Worm (Caenorhabditis elegans) whole organism, L2 larva: Measurements from ENCODE around the gene gst-17.

Experiments used
- C34F6.9 ChIP-seq: fragments of 150-350 bp; optimal IDR thresholded peaks from 2 replicates; lab custom pipeline; 2014; ENCODE audit warnings: missing biosample characterization, missing genetic modification characterization
- F13H6.1 ChIP-seq: sonication (generic microtip); optimal IDR thresholded peaks from 2 replicates; lab custom pipeline; 2016; ENCODE audit warnings: missing genetic modification characterization, missing compliant biosample characterization
- R02D3.7 ChIP-seq: fragments of 150-350 bp; optimal IDR thresholded peaks from 2 replicates; lab custom pipeline; 2014; ENCODE audit warnings: missing biosample characterization, missing genetic modification characterization
- Y55F3AM.14 ChIP-seq: fragments of 200-800 bp; sonication (Bioruptor generic); optimal IDR thresholded peaks from 2 replicates; lab custom pipeline; 2018; ENCODE audit warnings: mild to moderate bottlenecking, missing genetic modification characterization, missing compliant biosample characterization
- ZK546.5 ChIP-seq: sonication (generic microtip); optimal IDR thresholded peaks from 2 replicates; lab custom pipeline; 2017; ENCODE audit warnings: missing biosample characterization, missing genetic modification characterization
- aly-2 ChIP-seq: fragments of 150-350 bp; optimal IDR thresholded peaks from 2 replicates; lab custom pipeline; 2014; ENCODE audit warnings: missing biosample characterization, missing genetic modification characterization
- ama-1 ChIP-seq: fragments of 150-350 bp; optimal IDR thresholded peaks from 2 replicates; lab custom pipeline; 2018; ENCODE audit warnings: inconsistent platforms
- blmp-1 ChIP-seq: sonication (generic microtip); optimal IDR thresholded peaks from 2 replicates; lab custom pipeline; 2017; ENCODE audit warnings: missing genetic modification characterization, mild to moderate bottlenecking, missing compliant biosample characterization, antibody characterized with exemption, moderate library complexity; ENCODE audit not compliant: insufficient read depth
- ceh-16 ChIP-seq: fragments of 150-350 bp; optimal IDR thresholded peaks from 2 replicates; lab custom pipeline; 2014; ENCODE audit warnings: missing biosample characterization, missing genetic modification characterization
- crh-2 ChIP-seq: sonication (generic microtip); optimal IDR thresholded peaks from 2 replicates; lab custom pipeline; 2017; ENCODE audit warnings: missing biosample characterization, missing genetic modification characterization
- dmd-4 ChIP-seq: sonication (generic microtip); optimal IDR thresholded peaks from 2 replicates; lab custom pipeline; 2017; ENCODE audit warnings: missing biosample characterization, missing genetic modification characterization
- egl-27 ChIP-seq: sonication (generic microtip); optimal IDR thresholded peaks from 3 replicates; lab custom pipeline; 2017; ENCODE audit warnings: missing biosample characterization, missing genetic modification reagents, missing genetic modification characterization
- elt-1 ChIP-seq: fragments of 150-350 bp; optimal IDR thresholded peaks from 2 replicates; lab custom pipeline; 2014; ENCODE audit warnings: missing biosample characterization, missing genetic modification characterization
- elt-3 ChIP-seq: sonication (generic microtip); optimal IDR thresholded peaks from 2 replicates; lab custom pipeline; 2017; ENCODE audit warnings: missing biosample characterization, missing genetic modification characterization
- fos-1 ChIP-seq: fragments of 150-350 bp; optimal IDR thresholded peaks from 2 replicates; lab custom pipeline; 2014; ENCODE audit warnings: missing biosample characterization, missing genetic modification characterization
- gmeb-1 ChIP-seq: fragments of 150-350 bp; optimal IDR thresholded peaks from 2 replicates; lab custom pipeline; 2014; ENCODE audit warnings: missing biosample characterization, missing genetic modification characterization
- lin-11 ChIP-seq: fragments of 150-350 bp; sonication (generic microtip); optimal IDR thresholded peaks from 2 replicates; lab custom pipeline; 2014; ENCODE audit warnings: missing biosample characterization, missing genetic modification characterization, inconsistent platforms, mixed read lengths
- lin-13 ChIP-seq: fragments of 150-350 bp; optimal IDR thresholded peaks from 2 replicates; lab custom pipeline; 2014; ENCODE audit warnings: missing biosample characterization, missing genetic modification reagents, missing genetic modification characterization
- lin-39 ChIP-seq: fragments of 150-350 bp; optimal IDR thresholded peaks from 2 replicates; lab custom pipeline; 2014; ENCODE audit warnings: missing biosample characterization, missing genetic modification reagents, missing genetic modification characterization
- lsy-2 ChIP-seq, 2 experiments: fragments of 150-350 bp in 1 of 2; sonication (generic microtip) in 1 of 2; optimal IDR thresholded peaks; 2 replicates each; lab custom pipeline; 2014 to 2017; ENCODE audit warnings: missing biosample characterization in 2 of 2, missing genetic modification characterization in 2 of 2
- mab-5 ChIP-seq: fragments of 150-350 bp; optimal IDR thresholded peaks from 2 replicates; lab custom pipeline; 2014; ENCODE audit warnings: missing biosample characterization, missing genetic modification characterization
- mbf-1 ChIP-seq: sonication (generic microtip); optimal IDR thresholded peaks from 2 replicates; lab custom pipeline; 2017; ENCODE audit warnings: missing biosample characterization, missing genetic modification characterization
- mdl-1 ChIP-seq, 2 experiments: fragments of 150-350 bp in 1 of 2; sonication (generic microtip) in 1 of 2; optimal IDR thresholded peaks; 2 replicates each; lab custom pipeline; 2017; ENCODE audit warnings: missing biosample characterization in 2 of 2, missing genetic modification characterization in 2 of 2
- nhr-11 ChIP-seq: fragments of 150-350 bp; optimal IDR thresholded peaks from 2 replicates; lab custom pipeline; 2014; ENCODE audit warnings: missing biosample characterization, missing genetic modification characterization
- nhr-129 ChIP-seq: fragments of 150-350 bp; optimal IDR thresholded peaks from 2 replicates; lab custom pipeline; 2014; ENCODE audit warnings: missing biosample characterization, missing genetic modification characterization
- nhr-21 ChIP-seq: fragments of 150-350 bp; optimal IDR thresholded peaks from 2 replicates; lab custom pipeline; 2014; ENCODE audit warnings: missing biosample characterization, missing genetic modification characterization
- nhr-25 ChIP-seq: fragments of 150-350 bp; sonication (generic microtip); optimal IDR thresholded peaks from 3 replicates; lab custom pipeline; 2014; ENCODE audit warnings: missing biosample characterization, missing genetic modification characterization
- nhr-6 ChIP-seq: fragments of 150-350 bp; optimal IDR thresholded peaks from 2 replicates; lab custom pipeline; 2014; ENCODE audit warnings: missing biosample characterization, missing genetic modification characterization
- peb-1 ChIP-seq: fragments of 150-350 bp; optimal IDR thresholded peaks from 2 replicates; lab custom pipeline; 2014; ENCODE audit warnings: missing biosample characterization, missing genetic modification characterization
- skn-1 ChIP-seq: sonication (generic microtip); optimal IDR thresholded peaks from 2 replicates; lab custom pipeline; 2017; ENCODE audit warnings: missing biosample characterization, missing genetic modification characterization
- sma-3 ChIP-seq: sonication (generic microtip); optimal IDR thresholded peaks from 2 replicates; lab custom pipeline; 2016; ENCODE audit warnings: missing genetic modification reagents, missing genetic modification characterization, missing compliant biosample characterization
- sma-9 ChIP-seq, 2 experiments: fragments of 150-350 bp in 1 of 2; sonication (generic microtip) in 1 of 2; optimal IDR thresholded peaks; 2 replicates each; lab custom pipeline; 2014 to 2016; ENCODE audit warnings: missing genetic modification characterization in 2 of 2, mild to moderate bottlenecking in 1 of 2, missing biosample characterization in 1 of 2, missing compliant biosample characterization in 1 of 2, missing genetic modification reagents in 1 of 2, moderate library complexity in 1 of 2
- snpc-4 ChIP-seq: fragments of 150-350 bp; optimal IDR thresholded peaks from 2 replicates; lab custom pipeline; 2014; ENCODE audit warnings: missing biosample characterization, missing genetic modification characterization
- unc-39 ChIP-seq: fragments of 150-350 bp; optimal IDR thresholded peaks from 2 replicates; lab custom pipeline; 2014; ENCODE audit warnings: missing biosample characterization, missing genetic modification characterization
- unc-55 ChIP-seq: fragments of 150-350 bp; sonication (generic microtip); optimal IDR thresholded peaks from 3 replicates; lab custom pipeline; 2014; ENCODE audit warnings: missing biosample characterization, missing genetic modification reagents, missing genetic modification characterization
- unc-62 ChIP-seq: fragments of 150-350 bp; optimal IDR thresholded peaks from 2 replicates; lab custom pipeline; 2014; ENCODE audit warnings: missing biosample characterization, missing genetic modification reagents, missing genetic modification characterization
- ztf-1 ChIP-seq: fragments of 200-800 bp; sonication (Bioruptor generic); conservative IDR thresholded peaks from 2 replicates; pipeline ENCODE4 v1.3.6; 2022; ENCODE audit warnings: missing genetic modification characterization, missing compliant biosample characterization
- ztf-4 ChIP-seq: fragments of 150-350 bp; optimal IDR thresholded peaks from 2 replicates; lab custom pipeline; 2014; ENCODE audit warnings: missing biosample characterization, missing genetic modification characterization

gst-17 gene

DNA sequence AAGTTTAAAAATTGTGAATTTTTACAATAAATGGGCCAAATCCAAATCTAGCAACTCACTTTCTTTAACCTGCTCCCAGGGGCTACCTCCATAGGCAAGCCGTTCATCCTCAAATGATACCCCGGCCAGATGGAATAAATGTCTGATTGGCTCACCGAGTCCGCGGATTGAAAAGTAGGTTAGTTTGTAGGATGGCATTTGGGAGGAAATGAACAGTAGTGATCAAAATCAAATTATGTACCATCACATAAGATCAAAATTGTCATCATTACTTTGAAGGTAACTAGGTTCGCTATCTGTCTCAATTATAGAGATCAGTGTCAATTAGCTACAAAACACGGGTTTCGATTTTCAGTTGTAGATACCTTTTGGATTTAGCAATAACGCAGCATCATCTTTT, at the start of gene gst-17, which contains the start of gene gst-18:
Gene gst-17 (minus strand): TSS at position 101 of the 400 bp plus-strand sequence.
Gene gst-18 (minus strand): TSS at position 198 of the 400 bp plus-strand sequence.
- TF ChIP-seq ztf-4 (tag; lab: Kevin White, UChicago), result no peak
- no peak for TF ChIP-seq Y55F3AM.14 (GFP tag; lab: Kevin White, UChicago)
- no peak for TF ChIP-seq blmp-1
- no peak for TF ChIP-seq elt-3 (tag; lab: Kevin White, UChicago)
- TF ChIP-seq gmeb-1 (tag; lab: Kevin White, UChicago), result no peak
- TF ChIP-seq ZK546.5 (tag; lab: Kevin White, UChicago), result no peak
- TF ChIP-seq elt-1 (tag; lab: Kevin White, UChicago), result no peak
- no peak for TF ChIP-seq sma-9 (GFP tag; optimal IDR thresholded peaks at IDR 0.05; lab: Kevin White, UChicago)
- TF ChIP-seq sma-9 (tag; optimal IDR thresholded peaks at IDR 0.05; lab: Kevin White, UChicago), result no peak
- TF ChIP-seq ztf-1 (GFP tag; lab: Robert Waterston, UW), result no peak
- no peak for TF ChIP-seq mdl-1 (tag; optimal IDR thresholded peaks at IDR 0.05; lab: Kevin White, UChicago)
- TF ChIP-seq nhr-25 (tag; lab: Kevin White, UChicago), result no peak
- TF ChIP-seq nhr-21, result no peak
- no peak for TF ChIP-seq skn-1 (tag; lab: Kevin White, UChicago)
- no peak for TF ChIP-seq lin-13 (GFP tag; lab: Kevin White, UChicago)
- TF ChIP-seq mbf-1 (tag; lab: Kevin White, UChicago), result no peak

DNA sequence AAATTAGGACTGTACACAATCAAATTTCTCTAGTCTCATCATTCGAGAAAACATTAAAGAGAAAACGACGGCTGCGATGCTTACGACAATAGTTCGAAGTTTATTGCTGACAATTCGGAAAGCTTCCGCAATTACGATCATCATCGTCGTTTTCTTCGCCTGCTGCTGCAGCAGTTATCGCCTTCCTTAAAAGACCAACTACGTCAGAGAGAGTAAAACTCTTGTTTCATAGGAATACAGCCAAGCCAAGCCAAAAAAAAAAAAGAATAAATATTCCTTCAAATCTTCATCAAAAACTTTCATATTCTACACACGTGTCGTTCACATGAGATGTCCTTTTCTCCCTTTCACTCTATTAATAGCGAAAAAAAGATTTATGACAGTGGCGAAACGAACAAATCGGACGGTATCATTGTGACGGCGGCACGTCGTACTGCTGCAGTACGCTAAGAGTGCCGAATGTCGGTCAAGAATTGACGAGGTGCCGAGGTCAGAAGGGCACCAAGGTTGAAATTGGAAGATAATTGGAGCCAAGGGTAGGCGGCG, 49.3 kb upstream of the gst-17 start:
- TF ChIP-seq nhr-25 (tag; lab: Kevin White, UChicago) (peak; percentile 46), nhr-21 (peak; percentile 81), blmp-1 (peak; percentile 95), sma-3 (GFP tag; lab: Kevin White, UChicago) (peak; percentile 62), mdl-1 (tag; optimal IDR thresholded peaks at IDR 0.05; lab: Kevin White, UChicago) (peak in 1 of 2 experiments; percentile 18), unc-39 (tag; lab: Kevin White, UChicago) (no peak), elt-1 (tag; lab: Kevin White, UChicago) (no peak), ceh-16 (no peak), egl-27 (tag; lab: Kevin White, UChicago) (peak; percentile 1), sma-9 (GFP tag; optimal IDR thresholded peaks at IDR 0.05; lab: Kevin White, UChicago) (peak; percentile 91), sma-9 (tag; optimal IDR thresholded peaks at IDR 0.05; lab: Kevin White, UChicago) (no peak), dmd-4 (tag; lab: Kevin White, UChicago) (no peak), fos-1 (tag; lab: Kevin White, UChicago) (peak; percentile 28), nhr-6 (tag; lab: Kevin White, UChicago) (no peak)

DNA sequence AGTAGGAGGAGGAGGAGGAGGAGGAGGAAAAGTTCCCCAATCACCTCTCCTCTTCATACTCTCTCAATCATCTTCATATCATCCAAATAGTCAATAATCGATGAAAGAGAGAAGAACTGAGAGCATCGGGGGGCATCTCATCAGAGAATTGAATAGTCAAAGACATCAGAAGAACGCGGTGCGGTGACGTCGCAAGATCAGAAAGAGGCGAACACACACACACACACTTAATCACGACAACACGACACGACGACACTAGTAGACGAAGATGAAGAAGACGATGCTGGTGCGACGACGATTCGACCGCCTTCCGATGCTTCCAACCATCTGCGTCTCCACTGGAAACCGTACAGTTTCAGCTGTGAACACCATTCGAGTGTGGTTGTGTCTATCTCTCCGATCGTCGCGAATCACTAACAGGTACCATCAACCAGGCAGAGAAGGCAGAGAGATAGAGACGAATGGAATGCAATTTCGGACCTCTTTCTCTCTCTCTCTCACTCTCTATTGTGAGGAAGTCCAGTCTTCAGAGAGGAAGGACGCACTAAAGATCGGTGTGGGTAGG, 48.0 kb upstream of the gst-17 start:
- no peak for TF ChIP-seq R02D3.7 (tag; lab: Kevin White, UChicago)
- TF ChIP-seq lsy-2 (tag; optimal IDR thresholded peaks at IDR 0.05; lab: Kevin White, UChicago), result peak in 1 of 2 experiments; percentile 12
- no peak for TF ChIP-seq unc-39 (tag; lab: Kevin White, UChicago)
- peak; percentile 52 for TF ChIP-seq blmp-1
- TF ChIP-seq crh-2 (tag; lab: Kevin White, UChicago), result peak; percentile 23
- peak; percentile 9 for TF ChIP-seq fos-1 (tag; lab: Kevin White, UChicago)
- TF ChIP-seq egl-27 (tag; lab: Kevin White, UChicago), result peak; percentile 16
- peak; percentile 26 for TF ChIP-seq nhr-129 (tag; lab: Kevin White, UChicago)
- TF ChIP-seq skn-1 (tag; lab: Kevin White, UChicago), result no peak
- no peak for TF ChIP-seq lin-11 (tag; lab: Kevin White, UChicago)
- TF ChIP-seq sma-9 (GFP tag; optimal IDR thresholded peaks at IDR 0.05; lab: Kevin White, UChicago), result peak; percentile 65
- peak; percentile 44 for TF ChIP-seq sma-9 (tag; optimal IDR thresholded peaks at IDR 0.05; lab: Kevin White, UChicago)
- no peak for TF ChIP-seq ama-1
- no peak for TF ChIP-seq unc-55
- TF ChIP-seq lin-13 (GFP tag; lab: Kevin White, UChicago), result no peak
- peak; percentile 85 for TF ChIP-seq sma-3 (GFP tag; lab: Kevin White, UChicago)
- TF ChIP-seq aly-2 (tag; lab: Kevin White, UChicago), result no peak
- no peak for TF ChIP-seq snpc-4
- peak; percentile 47 for TF ChIP-seq Y55F3AM.14 (GFP tag; lab: Kevin White, UChicago)
- TF ChIP-seq peb-1 (tag; lab: Kevin White, UChicago), result no peak
- no peak for TF ChIP-seq mdl-1 (tag; optimal IDR thresholded peaks at IDR 0.05; lab: Kevin White, UChicago)
- TF ChIP-seq nhr-25 (tag; lab: Kevin White, UChicago), result peak; percentile 75
- TF ChIP-seq nhr-21, result peak; percentile 87

DNA sequence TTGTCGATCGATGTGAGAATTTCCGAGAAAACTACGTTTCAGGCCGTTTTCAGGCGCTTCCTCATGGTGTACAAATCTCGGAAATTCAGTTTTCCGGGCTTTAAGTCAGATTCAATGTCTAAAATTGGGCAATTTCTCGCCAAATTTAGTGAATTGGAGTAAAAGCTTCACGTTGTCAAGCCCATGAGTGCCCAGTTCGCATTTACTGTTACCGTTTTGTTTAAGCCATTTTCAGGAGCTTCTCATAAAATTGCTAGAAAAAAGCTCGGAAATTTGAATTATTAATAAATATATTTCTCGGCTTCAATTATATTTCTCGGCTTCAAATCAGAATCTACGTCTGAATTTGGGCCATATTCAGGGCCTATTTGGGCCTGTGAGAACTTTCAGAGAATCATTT, 47.3 kb upstream of the gst-17 start:
- TF ChIP-seq mab-5 (tag; lab: Kevin White, UChicago) (no peak), F13H6.1 (tag; lab: Kevin White, UChicago) (no peak), elt-3 (tag; lab: Kevin White, UChicago) (no peak), C34F6.9 (tag; lab: Kevin White, UChicago) (no peak), peb-1 (tag; lab: Kevin White, UChicago) (no peak), lsy-2 (tag; optimal IDR thresholded peaks at IDR 0.05; lab: Kevin White, UChicago) (no peak), nhr-11 (tag; lab: Kevin White, UChicago) (no peak), unc-62 (no peak), dmd-4 (tag; lab: Kevin White, UChicago) (no peak), ceh-16 (no peak), lin-39 (no peak)
